Worm (Caenorhabditis elegans) whole organism, L4/young adult: ENCODE data around the gene T10G3.8.

Experiments used
- dao-5 ChIP-seq: sonication (generic microtip); optimal IDR thresholded peaks from 2 replicates; lab custom pipeline; 2016; ENCODE audit warnings: missing genotype, missing genetic modification characterization, moderate library complexity, missing compliant biosample characterization
- him-1 ChIP-seq: sonication (generic microtip); optimal IDR thresholded peaks from 2 replicates; lab custom pipeline; 2016; ENCODE audit warnings: missing genotype, missing genetic modification reagents, missing genetic modification characterization, missing compliant biosample characterization

DNA sequence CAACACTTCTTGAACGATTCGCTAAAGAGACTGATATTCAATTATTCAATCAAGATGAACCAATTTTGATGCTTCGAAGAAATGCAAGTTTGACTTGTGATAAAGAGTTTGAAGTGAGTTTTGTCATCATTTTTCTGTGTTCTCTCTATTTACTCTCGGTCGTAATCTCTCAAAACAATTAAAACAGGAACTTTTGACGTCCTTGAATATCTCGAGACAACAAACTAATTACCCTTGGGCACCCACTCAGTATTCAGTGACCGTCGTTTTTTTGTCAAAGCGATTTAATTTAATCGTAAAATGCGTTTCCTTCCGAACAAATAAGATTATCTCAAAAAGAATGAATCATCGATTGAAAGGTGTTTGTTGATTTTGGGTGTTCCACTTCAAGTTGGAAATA, 12.1 kb downstream of the T10G3.8 start:
- TF ChIP-seq him-1 (no peak), dao-5 (no peak)
